Fruit fly (Drosophila melanogaster): Measurements from ENCODE around the gene bumpel.

bumpel gene

DNA sequence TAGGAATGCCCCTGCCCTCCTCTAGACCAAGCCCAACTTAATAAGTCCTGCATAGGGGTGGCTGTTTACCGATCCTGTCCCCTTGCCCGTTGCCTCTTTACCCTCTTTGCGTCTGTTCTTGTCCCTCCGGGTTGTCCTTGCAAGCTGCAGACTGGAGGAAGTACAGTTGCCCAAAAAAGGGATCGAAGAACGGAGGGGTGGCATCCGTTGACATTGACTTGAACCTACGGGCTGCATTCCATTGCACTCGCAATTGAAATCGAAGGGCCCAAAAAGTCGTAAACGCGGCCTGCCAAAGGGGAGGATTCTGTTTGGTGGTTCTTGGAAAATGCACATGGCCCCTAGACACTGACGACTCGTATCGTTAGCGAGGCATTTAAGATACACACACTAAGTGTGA is 48.1 kb downstream of the bumpel start:
- TF ChIP-seq CG8478 (optimal IDR thresholded peaks at IDR 0.05) (no peak), CTCF (optimal IDR thresholded peaks at IDR 0.05) (no peak)

DNA sequence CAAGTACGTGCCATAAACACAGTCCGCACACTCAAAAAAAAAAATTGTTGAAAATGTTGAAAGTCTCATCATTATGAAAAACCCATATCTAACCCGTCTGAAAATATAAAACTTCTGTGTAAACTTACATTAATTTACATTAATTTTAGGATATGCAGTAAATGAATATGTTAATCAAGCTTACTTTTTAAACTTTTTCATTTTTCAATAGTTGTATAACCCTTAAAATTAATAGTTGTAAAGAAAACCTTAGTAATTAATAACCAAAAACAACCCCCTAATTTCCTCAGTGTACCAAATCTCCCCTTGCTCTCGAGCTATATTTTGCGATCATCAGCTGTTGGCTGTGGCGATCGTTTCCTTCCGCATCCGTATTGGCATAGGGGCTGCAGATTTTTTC is 49.7 kb downstream of the bumpel start:
- no peak for TF ChIP-seq CTCF (optimal IDR thresholded peaks at IDR 0.05)
- TF ChIP-seq CG8478 (optimal IDR thresholded peaks at IDR 0.05) = no peak

DNA sequence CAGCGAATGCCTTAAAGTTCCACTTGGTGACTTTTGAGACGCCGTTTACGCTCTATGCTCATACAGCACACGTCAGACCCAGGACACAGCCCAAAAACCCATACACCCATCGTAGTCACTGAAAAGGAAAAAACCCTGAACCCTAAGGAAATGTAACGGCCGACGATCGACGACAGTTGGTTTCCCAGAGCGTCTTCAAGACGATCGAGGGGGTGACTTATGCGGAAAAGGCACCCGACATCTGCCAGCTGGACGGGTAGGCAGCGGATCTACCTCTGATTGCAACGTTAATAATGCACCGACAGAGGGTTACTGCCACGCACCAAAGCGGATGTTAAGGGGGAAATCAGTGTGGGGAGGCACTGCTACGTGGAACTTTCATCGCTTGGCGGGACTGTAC is 52.2 kb downstream of the bumpel start:
- TF ChIP-seq CTCF (optimal IDR thresholded peaks at IDR 0.05) = no peak
- no peak for TF ChIP-seq CG8478 (optimal IDR thresholded peaks at IDR 0.05)

Measured in S2 (cell line).